Worm (Caenorhabditis elegans) whole organism, L1 larva: ENCODE data around the gene T26H10.2.

ENCODE experiments used
- C04F5.9 ChIP-seq: sonication (generic microtip); optimal IDR thresholded peaks from 2 replicates; lab custom pipeline; 2016; ENCODE audit warnings: missing genetic modification characterization, missing compliant biosample characterization
- C34B4.2 ChIP-seq: sonication (generic microtip); optimal IDR thresholded peaks from 2 replicates; lab custom pipeline; 2017; ENCODE audit warnings: mild to moderate bottlenecking, missing genetic modification characterization, missing compliant biosample characterization
- alr-1 ChIP-seq: fragments of 200-800 bp; sonication (Bioruptor generic); optimal IDR thresholded peaks from 2 replicates; lab custom pipeline; 2018; ENCODE audit warnings: borderline replicate concordance, mild to moderate bottlenecking, missing genetic modification characterization, missing compliant biosample characterization
- ama-1 ChIP-seq: fragments of 150-350 bp; optimal IDR thresholded peaks from 2 replicates; lab custom pipeline; 2014
- blmp-1 ChIP-seq: fragments of 150-350 bp; optimal IDR thresholded peaks from 2 replicates; lab custom pipeline; 2014; ENCODE audit warnings: missing biosample characterization, missing genetic modification characterization
- ceh-82 ChIP-seq, 3 experiments: fragments of 150-350 bp in 1 of 3; sonication (generic microtip) in 2 of 3; optimal IDR thresholded peaks; 2 replicates each; lab custom pipeline; 2014 to 2017; ENCODE audit warnings: missing biosample characterization in 3 of 3, missing genetic modification characterization in 3 of 3
- ceh-88 ChIP-seq: fragments of 200-800 bp; sonication (Bioruptor generic); IDR thresholded peaks from 2 replicates; pipeline ENCODE4 v1.3.6; 2022; ENCODE audit warnings: missing genetic modification characterization, missing compliant biosample characterization
- ceh-90 ChIP-seq: sonication (generic microtip); optimal IDR thresholded peaks from 2 replicates; lab custom pipeline; 2016; ENCODE audit warnings: missing genetic modification characterization, missing compliant biosample characterization
- dsc-1 ChIP-seq: sonication (generic microtip); optimal IDR thresholded peaks from 2 replicates; lab custom pipeline; 2016; ENCODE audit warnings: mild to moderate bottlenecking, missing genetic modification characterization, missing compliant biosample characterization
- efl-1 ChIP-seq, 4 experiments: fragments of 150-350 bp; optimal IDR thresholded peaks in 3 of 4; peaks in 1 of 4; 1 replicate in 1 of 4; 2 replicates in 3 of 4; lab custom pipeline; 2014; ENCODE audit warnings: missing biosample characterization in 2 of 4, missing genetic modification characterization in 2 of 4, missing genetic modification reagents in 2 of 4
- egl-27 ChIP-seq, 2 experiments: fragments of 150-350 bp in 1 of 2; sonication (generic microtip); optimal IDR thresholded peaks; 3 replicates each; lab custom pipeline; 2017 to 2018; ENCODE audit warnings: missing biosample characterization in 2 of 2, missing genetic modification characterization in 2 of 2, missing genetic modification reagents in 2 of 2
- elt-3 ChIP-seq, 6 experiments: fragments of 150-350 bp in 1 of 6; sonication (generic microtip); optimal IDR thresholded peaks; 2 replicates each; lab custom pipeline; 2017 to 2018; ENCODE audit warnings: missing biosample characterization in 6 of 6, missing genetic modification characterization in 6 of 6, inconsistent platforms in 1 of 6
- hlh-4 ChIP-seq: sonication (generic microtip); optimal IDR thresholded peaks from 2 replicates; lab custom pipeline; 2016; ENCODE audit warnings: mild to moderate bottlenecking, missing genetic modification characterization, missing compliant biosample characterization
- lin-14 ChIP-seq: fragments of 200-800 bp; sonication (Bioruptor generic); optimal IDR thresholded peaks from 2 replicates; lab custom pipeline; 2018; ENCODE audit warnings: mild to moderate bottlenecking, missing genetic modification characterization, moderate library complexity, missing compliant biosample characterization
- lin-35 ChIP-seq, 2 experiments: fragments of 150-350 bp; optimal IDR thresholded peaks; 2 replicates each; lab custom pipeline; 2014; ENCODE audit warnings: missing biosample characterization in 2 of 2, missing genetic modification characterization in 2 of 2, missing genetic modification reagents in 2 of 2
- lir-3 ChIP-seq: sonication (generic microtip); optimal IDR thresholded peaks from 2 replicates; lab custom pipeline; 2016; ENCODE audit warnings: mild to moderate bottlenecking, missing genetic modification characterization, moderate library complexity, missing compliant biosample characterization; ENCODE audit not compliant: poor library complexity
- nhr-11 ChIP-seq: fragments of 150-350 bp; optimal IDR thresholded peaks from 2 replicates; lab custom pipeline; 2014; ENCODE audit warnings: missing biosample characterization, missing genetic modification characterization
- nhr-237 ChIP-seq: fragments of 150-350 bp; optimal IDR thresholded peaks from 2 replicates; lab custom pipeline; 2014; ENCODE audit warnings: missing biosample characterization, missing genetic modification characterization
- nhr-47 ChIP-seq: sonication (generic microtip); optimal IDR thresholded peaks from 2 replicates; lab custom pipeline; 2016; ENCODE audit warnings: mild to moderate bottlenecking, missing genetic modification characterization, moderate library complexity, missing compliant biosample characterization
- nhr-71 ChIP-seq: sonication (generic microtip); optimal IDR thresholded peaks from 2 replicates; lab custom pipeline; 2016; ENCODE audit warnings: mild to moderate bottlenecking, missing genetic modification characterization, moderate library complexity, missing compliant biosample characterization
- nhr-76 ChIP-seq: sonication (generic microtip); optimal IDR thresholded peaks from 2 replicates; lab custom pipeline; 2017; ENCODE audit warnings: missing biosample characterization, missing genetic modification characterization
- pag-3 ChIP-seq: sonication (generic microtip); optimal IDR thresholded peaks from 2 replicates; lab custom pipeline; 2017; ENCODE audit warnings: missing genetic modification characterization, mild to moderate bottlenecking, missing compliant biosample characterization, antibody characterized with exemption, borderline replicate concordance; ENCODE audit not compliant: insufficient read depth
- pqm-1 ChIP-seq: sonication (generic microtip); optimal IDR thresholded peaks from 3 replicates; lab custom pipeline; 2017; ENCODE audit warnings: missing biosample characterization, missing genetic modification characterization
- rnt-1 ChIP-seq: sonication (generic microtip); optimal IDR thresholded peaks from 2 replicates; lab custom pipeline; 2016; ENCODE audit warnings: mild to moderate bottlenecking, missing genetic modification characterization, moderate library complexity, missing compliant biosample characterization
- tbx-2 ChIP-seq: sonication (generic microtip); optimal IDR thresholded peaks from 2 replicates; lab custom pipeline; 2016; ENCODE audit warnings: missing genetic modification characterization, missing compliant biosample characterization
- tlp-1 ChIP-seq: fragments of 150-350 bp; optimal IDR thresholded peaks from 2 replicates; lab custom pipeline; 2014; ENCODE audit warnings: missing biosample characterization, missing genetic modification characterization
- unc-130 ChIP-seq: fragments of 150-350 bp; optimal IDR thresholded peaks from 2 replicates; lab custom pipeline; 2017; ENCODE audit warnings: missing biosample characterization, missing genetic modification characterization, inconsistent platforms
- unc-86 ChIP-seq: sonication (generic microtip); optimal IDR thresholded peaks from 2 replicates; lab custom pipeline; 2016; ENCODE audit warnings: missing genetic modification characterization, missing compliant biosample characterization
- vab-15 ChIP-seq: sonication (generic microtip); optimal IDR thresholded peaks from 2 replicates; lab custom pipeline; 2017; ENCODE audit warnings: missing genotype, mild to moderate bottlenecking, missing genetic modification characterization, missing compliant biosample characterization
- zag-1 ChIP-seq: fragments of 150-350 bp; optimal IDR thresholded peaks from 2 replicates; lab custom pipeline; 2014; ENCODE audit warnings: missing biosample characterization, missing genetic modification characterization
- zip-4 ChIP-seq: fragments of 200-800 bp; sonication (Bioruptor generic); optimal IDR thresholded peaks from 2 replicates; lab custom pipeline; 2018; ENCODE audit warnings: mild to moderate bottlenecking, missing genetic modification characterization, moderate library complexity, missing compliant biosample characterization

T26H10.2 gene

ce11 chrV:11459255-11459654, 34.8 kb upstream of the T26H10.2 start, which contains the start of gene T11F9.1:
T11F9.1 (plus strand) TSS chrV:11459555.
- TF ChIP-seq lin-14 (GFP tag; lab: Kevin White, UChicago), result peak; percentile 51
- no peak for TF ChIP-seq pqm-1

ce11 chrV:11454917-11455316, 30.5 kb upstream of the T26H10.2 start:
- TF ChIP-seq lin-14 (GFP tag; lab: Kevin White, UChicago) (peak; percentile 44), blmp-1 (tag; lab: Kevin White, UChicago) (no peak)

- no peak for TF ChIP-seq lin-14 (GFP tag; lab: Kevin White, UChicago)
- no peak for TF ChIP-seq nhr-237 (tag; lab: Kevin White, UChicago)
- no peak for TF ChIP-seq ama-1 (lab: Kevin White, UChicago)
- no peak for TF ChIP-seq lir-3 (tag; lab: Kevin White, UChicago)
- no peak for TF ChIP-seq efl-1 (optimal IDR thresholded peaks at IDR 0.05; lab: Kevin White, UChicago)
- TF ChIP-seq efl-1 (GFP tag; optimal IDR thresholded peaks at IDR 0.05 in 1 of 2; lab: Kevin White, UChicago), result no peak
- TF ChIP-seq rnt-1 (tag; lab: Kevin White, UChicago), result no peak
- no peak for TF ChIP-seq C04F5.9
- TF ChIP-seq unc-130, result no peak
- no peak for TF ChIP-seq ceh-88 (GFP tag; lab: Robert Waterston, UW)
- TF ChIP-seq C34B4.2 (tag; lab: Kevin White, UChicago), result no peak
- TF ChIP-seq nhr-11 (tag; lab: Kevin White, UChicago), result no peak
- TF ChIP-seq ceh-90 (tag; lab: Kevin White, UChicago), result no peak
Measured at ce11 chrV:11450257-11450656, 25.8 kb upstream of the T26H10.2 start, which contains the start of gene col-156. col-156 (minus strand) TSS chrV:11450357.

- TF ChIP-seq zip-4 (GFP tag; lab: Kevin White, UChicago), result no peak
- TF ChIP-seq lin-35 (GFP tag; optimal IDR thresholded peaks at IDR 0.05; lab: Kevin White, UChicago), result no peak
- TF ChIP-seq elt-3 (tag; optimal IDR thresholded peaks at IDR 0.05; lab: Kevin White, UChicago), result no peak
Measured at ce11 chrV:11449404-11449803, 24.9 kb upstream of the T26H10.2 start.

ce11 chrV:11446297-11446696, 21.8 kb upstream of the T26H10.2 start, which contains the start of gene mig-17:
mig-17 (plus strand) TSS chrV:11446685.
- TF ChIP-seq pag-3 (tag; lab: Kevin White, UChicago) (peak; percentile 72), dsc-1 (tag; lab: Kevin White, UChicago) (peak; percentile 42), C34B4.2 (tag; lab: Kevin White, UChicago) (no peak), lin-14 (GFP tag; lab: Kevin White, UChicago) (peak; percentile 60)

DNA sequence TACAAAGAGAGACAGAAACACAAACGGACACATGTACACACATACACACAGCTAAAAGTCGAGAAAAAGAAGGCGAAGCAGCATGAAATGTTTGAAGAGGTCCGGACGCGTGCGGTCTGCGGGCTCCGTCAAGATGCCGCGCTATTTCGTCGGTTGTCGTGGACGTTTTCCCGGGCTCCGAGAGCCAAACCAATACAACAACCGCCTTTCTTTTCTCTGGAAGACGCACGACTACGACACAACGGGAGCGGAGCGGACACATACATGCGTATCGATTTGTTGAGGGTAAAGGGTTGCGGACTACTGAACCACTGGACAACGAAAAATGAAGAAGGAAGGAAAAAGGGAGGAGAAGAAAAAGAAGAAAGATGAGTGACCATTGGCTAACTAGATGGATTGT, 20.9 kb upstream of the T26H10.2 start:
- TF ChIP-seq ceh-82 (tag; optimal IDR thresholded peaks at IDR 0.05; lab: Kevin White, UChicago) (no peak), lin-35 (GFP tag; optimal IDR thresholded peaks at IDR 0.05; lab: Kevin White, UChicago) (peak in 1 of 2 experiments; percentile 6), egl-27 (tag; optimal IDR thresholded peaks at IDR 0.05; lab: Kevin White, UChicago) (no peak), tbx-2 (peak; percentile 16), hlh-4 (no peak), vab-15 (tag; lab: Kevin White, UChicago) (no peak), nhr-47 (tag; lab: Kevin White, UChicago) (peak; percentile 0), alr-1 (tag; lab: Kevin White, UChicago) (no peak), zag-1 (tag; lab: Kevin White, UChicago) (no peak), nhr-71 (tag; lab: Kevin White, UChicago) (peak; percentile 26), lin-14 (GFP tag; lab: Kevin White, UChicago) (peak; percentile 80), pqm-1 (no peak), unc-86 (peak; percentile 7), tlp-1 (tag; lab: Kevin White, UChicago) (no peak), ama-1 (lab: Kevin White, UChicago) (no peak), C04F5.9 (no peak), nhr-76 (tag; lab: Kevin White, UChicago) (no peak)
